Fruit fly (Drosophila melanogaster): Measurements from ENCODE around the gene Ssdp.

Ssdp gene

dm6 chr3R:18227385-18227784 lies 28.0 kb upstream of the Ssdp start:
- TF ChIP-seq Mnt (GFP tag; optimal IDR thresholded peaks at IDR 0.05) = no peak
- TF ChIP-seq CG7045 (GFP tag; optimal IDR thresholded peaks at IDR 0.05) = no peak
- TF ChIP-seq toe (GFP tag; optimal IDR thresholded peaks at IDR 0.05) = no peak
- TF ChIP-seq bab1 (GFP tag; optimal IDR thresholded peaks at IDR 0.05) = no peak
- no peak for TF ChIP-seq CG1620 (GFP tag; optimal IDR thresholded peaks at IDR 0.05)

dm6 chr3R:18226809-18227157 lies 27.4 kb upstream of the Ssdp start:
- no peak for TF ChIP-seq tj (GFP tag; optimal IDR thresholded peaks at IDR 0.05)
- no peak for TF ChIP-seq Mnt (GFP tag; optimal IDR thresholded peaks at IDR 0.05)
- no peak for TF ChIP-seq CG14711 (tag; optimal IDR thresholded peaks at IDR 0.05)
- TF ChIP-seq CG5204 (GFP tag; optimal IDR thresholded peaks at IDR 0.05) = no peak
- no peak for TF ChIP-seq toe (GFP tag; optimal IDR thresholded peaks at IDR 0.05)
- TF ChIP-seq CG11617 (GFP tag; optimal IDR thresholded peaks at IDR 0.05) = no peak
- TF ChIP-seq Hr96 (GFP tag; optimal IDR thresholded peaks at IDR 0.05) = no peak
- TF ChIP-seq bab1 (GFP tag; optimal IDR thresholded peaks at IDR 0.05) = no peak
- no peak for TF ChIP-seq Crg-1 (GFP tag; optimal IDR thresholded peaks at IDR 0.05)
- TF ChIP-seq CG7101 (tag; optimal IDR thresholded peaks at IDR 0.05) = no peak

- TF ChIP-seq cic (GFP tag; optimal IDR thresholded peaks at IDR 0.05) (no peak), ovo (GFP tag; optimal IDR thresholded peaks at IDR 0.05) (no peak), pad (GFP tag; optimal IDR thresholded peaks at IDR 0.05) (peak; percentile 4), Clk (GFP tag; optimal IDR thresholded peaks at IDR 0.05) (no peak), CG12768 (GFP tag; optimal IDR thresholded peaks at IDR 0.05) (peak; percentile 49), Crg-1 (GFP tag; optimal IDR thresholded peaks at IDR 0.05) (no peak), Hr96 (GFP tag; optimal IDR thresholded peaks at IDR 0.05) (no peak), CG1620 (GFP tag; optimal IDR thresholded peaks at IDR 0.05) (no peak), CG5204 (GFP tag; optimal IDR thresholded peaks at IDR 0.05) (no peak), CG11617 (GFP tag; optimal IDR thresholded peaks at IDR 0.05) (peak; percentile 30), cnc (optimal IDR thresholded peaks at IDR 0.05) (no peak), bab1 (GFP tag; optimal IDR thresholded peaks at IDR 0.05) (peak; percentile 35), Mnt (GFP tag; optimal IDR thresholded peaks at IDR 0.05) (peak; percentile 35), CG7101 (tag; optimal IDR thresholded peaks at IDR 0.05) (no peak), CG14711 (tag; optimal IDR thresholded peaks at IDR 0.05) (peak; percentile 90), CG7045 (GFP tag; optimal IDR thresholded peaks at IDR 0.05) (no peak), toe (GFP tag; optimal IDR thresholded peaks at IDR 0.05) (no peak), kay (GFP tag; ENCODE audit: borderline replicate concordance) (no peak), CG33017 (tag; optimal IDR thresholded peaks at IDR 0.05) (no peak), tj (GFP tag; optimal IDR thresholded peaks at IDR 0.05) (peak; percentile 28)
Observed at dm6 chr3R:18226043-18226808, 26.8 kb upstream of the Ssdp start, which contains the start of the genes CG7168 and Mdh2. TSS of gene CG7168 (minus strand) at chr3R:18226082. TSS of gene Mdh2 (plus strand) at chr3R:18226396.

DNA sequence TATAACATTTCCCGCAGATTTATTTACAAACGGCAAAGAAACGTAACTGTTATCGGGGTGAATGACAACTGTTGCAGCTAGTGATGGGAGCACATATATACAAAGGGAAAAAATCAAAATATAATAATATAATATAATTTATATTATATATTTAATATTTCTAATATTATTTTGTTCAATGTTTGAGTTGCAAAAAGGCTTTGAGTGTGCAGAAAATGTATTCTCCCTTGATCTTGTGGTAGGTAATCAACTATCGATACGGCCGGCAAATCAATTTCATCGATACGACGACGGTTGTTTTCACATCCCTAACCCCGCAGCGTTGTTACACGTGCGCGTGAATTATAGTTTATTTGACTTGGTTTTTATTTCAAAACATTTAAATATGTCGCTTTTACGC lies 24.0 kb upstream of the Ssdp start, which contains the start of the genes mTerf5 and Non3:
TSS of gene mTerf5 (minus strand) at position 249 of the 400 bp plus-strand sequence.
TSS of gene Non3 (plus strand) at position 289 of the 400 bp plus-strand sequence.
- peak; percentile 46 for TF ChIP-seq pad (GFP tag; optimal IDR thresholded peaks at IDR 0.05)
- no peak for TF ChIP-seq Hr96 (GFP tag; optimal IDR thresholded peaks at IDR 0.05)
- TF ChIP-seq ovo (GFP tag; optimal IDR thresholded peaks at IDR 0.05) = peak; percentile 74
- TF ChIP-seq CG14711 (tag; optimal IDR thresholded peaks at IDR 0.05) = peak; percentile 71
- peak; percentile 47 for TF ChIP-seq CG7045 (GFP tag; optimal IDR thresholded peaks at IDR 0.05)
- TF ChIP-seq Mnt (GFP tag; optimal IDR thresholded peaks at IDR 0.05) = peak; percentile 98
- peak; percentile 80 for TF ChIP-seq CG11617 (GFP tag; optimal IDR thresholded peaks at IDR 0.05)
- peak; percentile 6 for TF ChIP-seq cic (GFP tag; optimal IDR thresholded peaks at IDR 0.05)
- TF ChIP-seq CG12768 (GFP tag; optimal IDR thresholded peaks at IDR 0.05) = peak; percentile 61
- TF ChIP-seq tj (GFP tag; optimal IDR thresholded peaks at IDR 0.05) = peak; percentile 51
- peak; percentile 21 for TF ChIP-seq Clk (GFP tag; optimal IDR thresholded peaks at IDR 0.05)
- TF ChIP-seq CG33017 (tag; optimal IDR thresholded peaks at IDR 0.05) = peak; percentile 57
- peak; percentile 82 for TF ChIP-seq bab1 (GFP tag; optimal IDR thresholded peaks at IDR 0.05)
- TF ChIP-seq CG1620 (GFP tag; optimal IDR thresholded peaks at IDR 0.05) = peak; percentile 64
- TF ChIP-seq cnc (optimal IDR thresholded peaks at IDR 0.05) = no peak
- peak; percentile 32 for TF ChIP-seq Crg-1 (GFP tag; optimal IDR thresholded peaks at IDR 0.05)
- no peak for TF ChIP-seq toe (GFP tag; optimal IDR thresholded peaks at IDR 0.05)
- TF ChIP-seq CG7101 (tag; optimal IDR thresholded peaks at IDR 0.05) = peak; percentile 73
- TF ChIP-seq CG5204 (GFP tag; optimal IDR thresholded peaks at IDR 0.05) = no peak
- TF ChIP-seq kay (GFP tag; ENCODE audit: borderline replicate concordance) = no peak

DNA sequence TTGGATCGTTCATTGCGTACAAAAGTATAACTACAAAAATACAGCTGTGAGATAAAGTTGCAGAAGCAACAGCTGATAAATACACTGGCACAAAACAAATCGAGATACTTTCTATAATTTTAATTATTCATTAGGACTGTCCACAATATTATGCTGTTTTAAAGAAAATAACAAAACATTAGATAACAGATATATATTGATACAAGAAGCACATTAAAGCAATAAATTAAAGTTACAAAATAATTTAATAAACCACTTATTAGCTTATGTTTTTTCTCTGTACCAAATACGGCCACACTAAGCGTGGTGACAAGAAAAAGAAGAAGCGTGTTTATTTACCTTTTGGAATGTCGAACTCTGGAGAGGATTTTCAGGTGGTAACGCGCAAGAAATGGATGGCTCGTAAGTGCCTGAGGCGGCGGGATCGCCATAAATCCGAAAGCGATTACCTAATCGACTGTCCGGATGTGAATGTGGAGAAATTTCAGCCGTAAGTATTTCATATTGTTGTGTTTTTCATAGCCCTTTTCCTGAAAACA lies 20.9 kb upstream of the Ssdp start, which contains the start of the genes CG7988 and CG7183:
TSS of gene CG7988 (plus strand) at position 316 of the 539 bp plus-strand sequence.
TSS of gene CG7183 (minus strand) at position 489 of the 539 bp plus-strand sequence.
- TF ChIP-seq CG5204 (GFP tag; optimal IDR thresholded peaks at IDR 0.05) (no peak), CG1620 (GFP tag; optimal IDR thresholded peaks at IDR 0.05) (peak; percentile 95), bab1 (GFP tag; optimal IDR thresholded peaks at IDR 0.05) (peak; percentile 98), CG12768 (GFP tag; optimal IDR thresholded peaks at IDR 0.05) (peak; percentile 93), tj (GFP tag; optimal IDR thresholded peaks at IDR 0.05) (peak; percentile 81), cic (GFP tag; optimal IDR thresholded peaks at IDR 0.05) (peak; percentile 71), Mnt (GFP tag; optimal IDR thresholded peaks at IDR 0.05) (peak; percentile 88), ovo (GFP tag; optimal IDR thresholded peaks at IDR 0.05) (peak; percentile 51), Hr96 (GFP tag; optimal IDR thresholded peaks at IDR 0.05) (peak; percentile 94), CG7045 (GFP tag; optimal IDR thresholded peaks at IDR 0.05) (peak; percentile 95), Clk (GFP tag; optimal IDR thresholded peaks at IDR 0.05) (peak; percentile 85), pad (GFP tag; optimal IDR thresholded peaks at IDR 0.05) (peak; percentile 82), CG11617 (GFP tag; optimal IDR thresholded peaks at IDR 0.05) (peak; percentile 97), kay (GFP tag; ENCODE audit: borderline replicate concordance) (no peak), CG7101 (tag; optimal IDR thresholded peaks at IDR 0.05) (peak; percentile 98), Crg-1 (GFP tag; optimal IDR thresholded peaks at IDR 0.05) (peak; percentile 93), CG14711 (tag; optimal IDR thresholded peaks at IDR 0.05) (peak; percentile 96), cnc (optimal IDR thresholded peaks at IDR 0.05) (no peak), CG33017 (tag; optimal IDR thresholded peaks at IDR 0.05) (peak; percentile 98), toe (GFP tag; optimal IDR thresholded peaks at IDR 0.05) (peak; percentile 96)
